Fruit fly (Drosophila melanogaster): ENCODE results near the gene Tango2.

Tango2 gene

DNA sequence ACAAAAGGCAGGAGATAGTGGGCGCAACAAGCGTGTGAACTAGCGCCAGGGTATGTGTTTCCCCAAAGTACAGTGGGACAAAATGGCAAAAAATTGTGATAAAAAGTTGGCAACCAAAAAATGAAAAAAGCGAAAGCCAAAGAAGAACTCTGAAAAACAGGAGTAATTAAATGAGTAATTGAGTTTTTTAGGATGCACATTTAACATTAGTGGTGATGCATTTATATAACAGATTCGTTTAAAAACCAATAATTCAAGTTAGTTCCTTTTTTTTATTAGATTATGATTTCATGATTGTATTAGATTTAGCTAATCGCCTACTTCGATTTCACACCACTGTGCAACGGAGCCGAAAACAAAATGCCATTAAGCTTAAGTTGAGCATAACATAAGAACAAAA is 44.4 kb upstream of the Tango2 start:
- TF ChIP-seq ey (GFP tag; optimal IDR thresholded peaks at IDR 0.05) (peak; percentile 29), Sp1 (GFP tag; optimal IDR thresholded peaks at IDR 0.05) (no peak), foxo (GFP tag; optimal IDR thresholded peaks at IDR 0.05) (peak in 1 of 2 experiments; percentile 29)

DNA sequence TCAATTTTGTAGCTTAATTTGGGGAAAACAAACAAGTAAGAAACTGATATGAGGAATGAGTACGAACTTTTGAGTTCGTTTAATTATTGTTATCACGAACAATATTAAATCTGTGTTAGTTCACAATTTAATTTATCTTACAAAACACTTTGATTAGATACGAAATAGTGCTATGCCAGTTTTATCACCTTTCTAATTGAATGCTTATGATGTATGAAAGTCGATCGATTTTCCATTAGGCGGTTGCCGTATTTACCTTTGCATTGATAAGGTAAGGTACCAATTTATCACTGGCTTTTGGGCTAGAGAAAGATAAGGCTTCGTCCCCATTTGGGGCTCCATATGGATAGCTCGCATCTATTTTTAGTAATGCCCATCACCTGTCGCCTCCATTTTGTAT is 37.5 kb upstream of the Tango2 start:
- TF ChIP-seq Mio (GFP tag; optimal IDR thresholded peaks at IDR 0.05) (no peak), sage (GFP tag; optimal IDR thresholded peaks at IDR 0.05) (no peak), rgr (GFP tag; optimal IDR thresholded peaks at IDR 0.05) (no peak), N (GFP tag; optimal IDR thresholded peaks at IDR 0.05) (no peak), ey (GFP tag; optimal IDR thresholded peaks at IDR 0.05) (no peak), GATAd (GFP tag; optimal IDR thresholded peaks at IDR 0.05) (no peak)

DNA sequence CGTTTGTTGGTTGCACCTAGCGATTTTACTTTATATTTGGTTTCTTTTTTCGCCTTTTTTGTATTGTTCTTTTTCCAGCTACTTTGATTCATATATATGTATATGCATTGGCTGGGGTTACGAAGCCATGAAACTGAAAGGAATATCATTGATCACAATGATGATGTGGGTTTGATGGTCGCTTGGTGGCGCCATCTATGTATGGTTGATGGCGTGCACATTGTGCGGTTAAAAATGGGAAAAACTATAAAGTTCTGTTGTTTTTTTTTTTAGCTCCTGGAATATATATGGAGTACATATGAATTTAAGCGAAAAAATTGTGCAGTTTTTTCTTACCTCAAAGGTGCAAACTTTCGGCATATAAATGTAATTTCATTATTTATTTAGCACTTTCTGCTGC is 29.9 kb upstream of the Tango2 start:
- no peak for TF ChIP-seq Jra (GFP tag; optimal IDR thresholded peaks at IDR 0.05)
- TF ChIP-seq Abd-B (GFP tag; optimal IDR thresholded peaks at IDR 0.05) = no peak
- TF ChIP-seq sv (GFP tag; optimal IDR thresholded peaks at IDR 0.05) = no peak
- no peak for TF ChIP-seq tai (GFP tag; optimal IDR thresholded peaks at IDR 0.05)
- no peak for TF ChIP-seq foxo (GFP tag; optimal IDR thresholded peaks at IDR 0.05)
- no peak for TF ChIP-seq fru (GFP tag; optimal IDR thresholded peaks at IDR 0.05)
- TF ChIP-seq jim (GFP tag; optimal IDR thresholded peaks at IDR 0.05) = no peak
- no peak for TF ChIP-seq Hr78 (GFP tag; optimal IDR thresholded peaks at IDR 0.05)
- no peak for TF ChIP-seq usp (GFP tag; optimal IDR thresholded peaks at IDR 0.05)
- TF ChIP-seq CG32264 (GFP tag; optimal IDR thresholded peaks at IDR 0.05) = no peak
- no peak for TF ChIP-seq woc (GFP tag; optimal IDR thresholded peaks at IDR 0.05)

DNA sequence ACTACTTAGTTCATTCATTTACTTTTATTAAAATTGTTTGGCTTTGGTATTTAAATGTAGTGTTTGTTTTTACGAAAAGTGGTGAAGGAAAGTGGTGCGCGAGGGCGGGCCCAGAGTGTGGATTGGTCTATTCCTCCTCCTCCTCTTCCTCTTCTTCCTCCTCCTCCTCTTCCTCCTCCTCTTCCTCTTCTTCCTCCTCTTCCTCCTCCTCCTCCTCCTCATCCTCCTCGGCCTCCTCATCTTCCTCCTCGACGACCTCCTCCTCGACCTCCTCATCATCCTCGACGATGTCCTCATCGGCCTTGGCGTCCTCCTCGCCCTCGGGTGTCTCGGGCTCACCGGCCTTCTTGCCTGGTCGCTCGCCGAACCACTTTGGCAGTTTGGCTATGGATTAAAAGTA is 23.1 kb upstream of the Tango2 start:
- no peak for TF ChIP-seq Dif (GFP tag; optimal IDR thresholded peaks at IDR 0.05; ENCODE audit: partially characterized antibody)
- TF ChIP-seq CG32264 (GFP tag; optimal IDR thresholded peaks at IDR 0.05) = no peak
- no peak for TF ChIP-seq rgr (GFP tag; optimal IDR thresholded peaks at IDR 0.05)
- no peak for TF ChIP-seq Sp1 (GFP tag; optimal IDR thresholded peaks at IDR 0.05)
- TF ChIP-seq Hr83 (GFP tag; optimal IDR thresholded peaks at IDR 0.05; ENCODE audit: poor library complexity, severe bottlenecking) = no peak
- no peak for TF ChIP-seq Rel (GFP tag; optimal IDR thresholded peaks at IDR 0.05)
- TF ChIP-seq Rel (tag; optimal IDR thresholded peaks at IDR 0.05) = no peak
- no peak for TF ChIP-seq HLH106 (tag; optimal IDR thresholded peaks at IDR 0.05)
- no peak for TF ChIP-seq CrebA (GFP tag; optimal IDR thresholded peaks at IDR 0.05; ENCODE audit: borderline replicate concordance)
- no peak for TF ChIP-seq jim (GFP tag; optimal IDR thresholded peaks at IDR 0.05)
- no peak for TF ChIP-seq usp (GFP tag; optimal IDR thresholded peaks at IDR 0.05)
- no peak for TF ChIP-seq CG9705 (GFP tag; optimal IDR thresholded peaks at IDR 0.05)
- no peak for TF ChIP-seq pan (optimal IDR thresholded peaks at IDR 0.05)

DNA sequence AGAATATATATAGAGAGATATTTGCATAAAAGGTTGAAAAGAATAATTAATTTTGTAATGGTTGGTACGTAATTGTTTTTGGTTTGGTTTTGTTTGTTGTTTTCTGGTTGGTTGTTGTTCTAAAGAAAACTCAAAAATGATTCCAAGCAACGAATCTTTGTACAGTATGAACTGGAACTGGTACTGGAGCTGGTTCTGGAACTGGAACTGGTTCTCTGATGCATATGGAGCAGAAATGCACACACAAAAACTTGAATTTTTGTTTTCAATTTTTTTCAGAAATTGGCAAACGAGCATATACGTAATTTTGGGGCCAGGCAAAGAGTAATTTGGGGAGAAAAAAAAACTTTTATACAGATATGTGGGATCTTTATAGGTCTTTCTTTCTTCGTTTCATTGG is 19.0 kb upstream of the Tango2 start:
- TF ChIP-seq h (GFP tag; optimal IDR thresholded peaks at IDR 0.05) = no peak
- no peak for TF ChIP-seq CG32264 (GFP tag; optimal IDR thresholded peaks at IDR 0.05)
- no peak for TF ChIP-seq dl (GFP tag; optimal IDR thresholded peaks at IDR 0.05; ENCODE audit: insufficient read depth in 1 of 2, partially characterized antibody in 2 of 2)

DNA sequence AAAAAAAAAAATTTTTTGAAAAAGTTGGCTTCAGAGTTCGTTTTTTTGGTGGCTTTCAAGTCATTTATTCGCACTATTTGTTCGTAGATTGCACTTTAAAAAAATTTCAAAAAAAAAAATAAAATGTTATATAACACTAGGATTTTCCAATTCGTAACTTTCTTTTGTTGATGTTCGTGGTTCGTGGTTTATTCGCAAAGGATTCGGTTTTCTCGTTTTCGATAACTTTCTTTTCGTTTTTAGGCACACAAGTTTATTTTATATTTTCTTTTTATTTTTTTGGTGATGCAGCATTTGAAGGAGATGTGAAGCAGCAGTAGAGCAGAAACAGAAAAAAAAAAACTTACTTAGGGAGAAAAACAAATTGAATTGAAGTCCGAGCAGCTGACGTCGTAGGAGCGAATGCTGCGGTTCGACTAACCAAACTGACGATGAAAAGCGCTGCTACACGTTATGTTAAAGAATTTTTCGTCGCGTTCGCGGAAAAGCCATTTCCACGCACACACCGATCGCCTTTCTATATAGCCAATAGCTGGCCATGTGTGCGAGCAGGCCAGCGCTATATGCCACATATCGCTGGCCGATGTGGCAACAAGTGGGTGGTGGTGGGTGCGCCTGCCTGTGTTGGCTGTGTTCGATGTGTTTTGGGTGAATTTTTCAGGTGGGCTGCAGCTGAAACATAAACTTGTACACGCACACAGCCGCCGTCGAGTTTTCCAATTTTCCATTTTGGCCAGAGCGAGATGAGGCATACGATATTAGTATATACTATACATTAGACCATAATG is 14.5 kb upstream of the Tango2 start, which contains the start of gene up:
Gene up (minus strand): TSS at position 508 of the 788 bp plus-strand sequence.
- no peak for TF ChIP-seq jim (GFP tag; optimal IDR thresholded peaks at IDR 0.05)
- TF ChIP-seq tai (GFP tag; optimal IDR thresholded peaks at IDR 0.05) = no peak
- TF ChIP-seq dl (GFP tag; optimal IDR thresholded peaks at IDR 0.05; ENCODE audit: insufficient read depth in 1 of 2, partially characterized antibody in 2 of 2) = no peak
- no peak for TF ChIP-seq Hr78 (GFP tag; optimal IDR thresholded peaks at IDR 0.05)
- TF ChIP-seq ey (GFP tag; optimal IDR thresholded peaks at IDR 0.05) = no peak
- no peak for TF ChIP-seq Hr83 (GFP tag; optimal IDR thresholded peaks at IDR 0.05; ENCODE audit: poor library complexity, severe bottlenecking)
- no peak for TF ChIP-seq Rel (GFP tag; optimal IDR thresholded peaks at IDR 0.05)
- TF ChIP-seq Rel (tag; optimal IDR thresholded peaks at IDR 0.05) = no peak
- TF ChIP-seq Jra (GFP tag; optimal IDR thresholded peaks at IDR 0.05) = no peak
- no peak for TF ChIP-seq Mio (GFP tag; optimal IDR thresholded peaks at IDR 0.05)
